1 worm cellular context compared by ENCODE assay signal in genomic region chrX:4145051-4145826, ce11.
TF ChIP-seq lines count a peak whose summit lies in the region.

No protein-coding gene starts in this region.

TF ChIP-seq in whole organism, L4 larva, 104 proteins besides CTCF, POLR2A, EP300 and RAD21 (continued from another document):
- TF ChIP-seq pha-4 (GFP tag; IDR thresholded peaks at IDR 0.05; lab: Robert Waterston, UW) (peak; percentile 38; the same call in 1 of the 2 replicates), pha-4 (tag; optimal IDR thresholded peaks at IDR 0.05; lab: Kevin White, UChicago) (peak; percentile 55), ctbp-1 (GFP tag; IDR thresholded peaks at IDR 0.05; lab: Robert Waterston, UW) (peak; percentile 57; the same call in 1 of the 2 replicates), madf-9 (GFP tag; conservative IDR thresholded peaks at IDR 0.05; lab: Robert Waterston, UW) (0 out of 2 replicates have a peak, but pooled peaks have one; percentile 7), fos-1 (tag; optimal IDR thresholded peaks at IDR 0.05; lab: Kevin White, UChicago) (no peak), sdz-12 (GFP tag; optimal IDR thresholded peaks at IDR 0.05; lab: Kevin White, UChicago) (no peak), attf-4 (tag; optimal IDR thresholded peaks at IDR 0.05; lab: Kevin White, UChicago) (no peak), daf-8 (GFP tag; IDR thresholded peaks at IDR 0.05; lab: Robert Waterston, UW) (0 out of 2 replicates have a peak, but pooled peaks have one; percentile 34), mxl-3 (GFP tag; optimal IDR thresholded peaks at IDR 0.05; lab: Kevin White, UChicago) (peak; percentile 93), rbr-2 (tag; optimal IDR thresholded peaks at IDR 0.05; lab: Kevin White, UChicago) (peak; percentile 54), mdt-29 (GFP tag; IDR thresholded peaks at IDR 0.05; lab: Robert Waterston, UW) (peak; percentile 18; the same call in 1 of the 2 replicates), unc-62 (GFP tag; optimal IDR thresholded peaks at IDR 0.05 in 1 of 2; lab: Kevin White, UChicago) (peak in 1 of 2 experiments; percentile 98), unc-62 (tag; optimal IDR thresholded peaks at IDR 0.05; lab: Kevin White, UChicago) (no peak), daf-12 (tag; optimal IDR thresholded peaks at IDR 0.05; lab: Kevin White, UChicago) (no peak), lin-29 (GFP tag; IDR thresholded peaks at IDR 0.05; lab: Robert Waterston, UW) (no peak), pqm-1 (tag; optimal IDR thresholded peaks at IDR 0.05; lab: Kevin White, UChicago) (no peak), ZK546.5 (tag; optimal IDR thresholded peaks at IDR 0.05; lab: Kevin White, UChicago) (no peak), nhr-77 (tag; optimal IDR thresholded peaks at IDR 0.05; lab: Kevin White, UChicago) (peak; percentile 49), nhr-237 (tag; optimal IDR thresholded peaks at IDR 0.05; lab: Kevin White, UChicago) (no peak), unc-39 (tag; optimal IDR thresholded peaks at IDR 0.05; lab: Kevin White, UChicago) (no peak), R02D3.7 (tag; optimal IDR thresholded peaks at IDR 0.05; lab: Kevin White, UChicago) (no peak), vab-7 (GFP tag; IDR thresholded peaks at IDR 0.05; lab: Robert Waterston, UW) (no peak), ceh-32 (tag; optimal IDR thresholded peaks at IDR 0.05; lab: Kevin White, UChicago; ENCODE audit: poor library complexity) (no peak)
